Fruit fly (Drosophila melanogaster): Measurements from ENCODE around the gene CG11911.
A peak's percentile ranks its signal among the peaks of the same experiment; 100 is the strongest.

CG11911 gene

dm6 chr2L:290373-290772 lies 30.7 kb downstream of the CG11911 start:
- no peak for TF ChIP-seq noc (tag; optimal IDR thresholded peaks at IDR 0.05)

dm6 chr2L:289044-289443 lies 32.0 kb downstream of the CG11911 start, which contains the start of gene Amnionless:
Amnionless (minus strand) TSS chr2L:289144.
- TF ChIP-seq noc (tag; optimal IDR thresholded peaks at IDR 0.05), result no peak

- TF ChIP-seq noc (tag; optimal IDR thresholded peaks at IDR 0.05), result peak; percentile 82
Observed at dm6 chr2L:286421-286820, 34.6 kb downstream of the CG11911 start.

- TF ChIP-seq noc (tag; optimal IDR thresholded peaks at IDR 0.05), result peak; percentile 59
Observed at dm6 chr2L:285596-286023, 35.4 kb downstream of the CG11911 start.

- no peak for TF ChIP-seq noc (tag; optimal IDR thresholded peaks at IDR 0.05)
Observed at dm6 chr2L:283071-283482, 38.0 kb downstream of the CG11911 start, which contains the start of gene CG11601. CG11601 (minus strand) TSS chr2L:283269.

- TF ChIP-seq noc (tag; optimal IDR thresholded peaks at IDR 0.05), result no peak
Observed at dm6 chr2L:278134-278533, 42.9 kb downstream of the CG11911 start, which contains the start of gene CG17078. CG17078 (minus strand) TSS chr2L:278234.

- TF ChIP-seq noc (tag; optimal IDR thresholded peaks at IDR 0.05), result no peak
Observed at dm6 chr2L:277122-277671, 43.9 kb downstream of the CG11911 start, which contains the start of gene smo. smo (plus strand) TSS chr2L:277582.

- TF ChIP-seq noc (tag; optimal IDR thresholded peaks at IDR 0.05), result no peak
Observed at dm6 chr2L:273603-274002, 47.4 kb downstream of the CG11911 start, which contains the start of the genes mbm and CG11555. mbm (minus strand) TSS chr2L:273715. CG11555 (plus strand) TSS chr2L:273836.

- TF ChIP-seq noc (tag; optimal IDR thresholded peaks at IDR 0.05), result no peak
Observed at dm6 chr2L:271553-271952, 49.5 kb downstream of the CG11911 start, which contains the start of gene Dus1. Dus1 (minus strand) TSS chr2L:271744.

Measured in whole organism, larva.